Worm (Caenorhabditis elegans) whole organism, young adult: Measurements from ENCODE around the gene lido-8.
A peak's percentile ranks its signal among the peaks of the same experiment; 100 is the strongest.

Source experiments
- B0261.1 ChIP-seq: sonication (generic microtip); optimal IDR thresholded peaks from 2 replicates; lab custom pipeline; 2016; ENCODE audit warnings: mild to moderate bottlenecking, missing genetic modification characterization, moderate library complexity, missing compliant biosample characterization
- F10E7.11 ChIP-seq: sonication (generic microtip); optimal IDR thresholded peaks from 2 replicates; lab custom pipeline; 2017; ENCODE audit warnings: mild to moderate bottlenecking, missing genetic modification characterization, moderate library complexity, missing compliant biosample characterization
- F22D6.2 ChIP-seq: sonication (generic microtip); optimal IDR thresholded peaks from 2 replicates; lab custom pipeline; 2016; ENCODE audit warnings: mild to moderate bottlenecking, missing genetic modification characterization, missing compliant biosample characterization
- F37B4.10 ChIP-seq: fragments of 200-800 bp; sonication (Bioruptor generic); IDR thresholded peaks from 2 replicates; pipeline ENCODE4 v1.3.6; 2022; ENCODE audit warnings: missing genetic modification characterization, missing compliant biosample characterization
- F57A8.1 ChIP-seq: fragments of 200-800 bp; sonication (Bioruptor generic); optimal IDR thresholded peaks from 2 replicates; lab custom pipeline; 2018; ENCODE audit warnings: mild to moderate bottlenecking, missing genetic modification characterization, moderate library complexity, missing compliant biosample characterization
- K11D2.4 ChIP-seq: fragments of 200-800 bp; sonication (Bioruptor generic); IDR thresholded peaks from 2 replicates; pipeline ENCODE4 v1.3.6; 2022; ENCODE audit warnings: missing genetic modification reagents, missing genetic modification characterization, missing compliant biosample characterization
- Y56A3A.18 ChIP-seq: fragments of 200-800 bp; sonication (Bioruptor generic); IDR thresholded peaks from 2 replicates; pipeline ENCODE4 v1.3.6; 2022; ENCODE audit warnings: missing genetic modification reagents, missing genetic modification characterization, missing compliant biosample characterization
- Y95B8A.8 ChIP-seq: fragments of 200-800 bp; sonication (Bioruptor generic); IDR thresholded peaks from 2 replicates; pipeline ENCODE4 v1.3.6; 2022; ENCODE audit warnings: missing genetic modification reagents, missing genetic modification characterization, missing compliant biosample characterization
- ZK185.1 ChIP-seq: sonication (generic microtip); optimal IDR thresholded peaks from 2 replicates; lab custom pipeline; 2016; ENCODE audit warnings: mild to moderate bottlenecking, missing genetic modification characterization, missing compliant biosample characterization; ENCODE audit not compliant: poor library complexity, severe bottlenecking
- akir-1 ChIP-seq: fragments of 200-800 bp; sonication (Bioruptor generic); optimal IDR thresholded peaks from 2 replicates; lab custom pipeline; 2018; ENCODE audit warnings: mild to moderate bottlenecking, missing genetic modification characterization, moderate library complexity, missing compliant biosample characterization
- athp-1 ChIP-seq: sonication (generic microtip); optimal IDR thresholded peaks from 2 replicates; lab custom pipeline; 2017; ENCODE audit warnings: mild to moderate bottlenecking, missing genetic modification characterization, missing compliant biosample characterization
- attf-5 ChIP-seq: fragments of 200-800 bp; sonication (Bioruptor generic); optimal IDR thresholded peaks from 2 replicates; lab custom pipeline; 2018; ENCODE audit warnings: mild to moderate bottlenecking, missing genetic modification characterization, missing compliant biosample characterization
- bed-2 ChIP-seq: fragments of 200-800 bp; sonication (Bioruptor generic); IDR thresholded peaks from 2 replicates; pipeline ENCODE4 v1.3.6; 2022; ENCODE audit warnings: missing genetic modification reagents, missing genetic modification characterization, missing compliant biosample characterization
- ccch-3 ChIP-seq: fragments of 200-800 bp; sonication (Bioruptor generic); optimal IDR thresholded peaks from 2 replicates; lab custom pipeline; 2018; ENCODE audit warnings: mild to moderate bottlenecking, missing genetic modification characterization, missing compliant biosample characterization
- cebp-1 ChIP-seq, 2 experiments: fragments of 200-800 bp in 1 of 2; sonication (Bioruptor generic) in 1 of 2; sonication (generic microtip) in 1 of 2; IDR thresholded peaks in 1 of 2; optimal IDR thresholded peaks in 1 of 2; 2 replicates each; pipeline versions ENCODE4 v1.3.6 to Lab custom; 2017 to 2022; ENCODE audit warnings: missing compliant biosample characterization in 2 of 2, missing genetic modification characterization in 2 of 2, mild to moderate bottlenecking in 1 of 2, missing genetic modification reagents in 1 of 2, moderate library complexity in 1 of 2
- ceh-91 ChIP-seq: fragments of 200-800 bp; sonication (Bioruptor generic); IDR thresholded peaks from 2 replicates; pipeline ENCODE4 v1.3.6; 2022; ENCODE audit warnings: missing genetic modification reagents, missing genetic modification characterization, missing compliant biosample characterization
- chd-7 ChIP-seq: sonication (generic microtip); optimal IDR thresholded peaks from 2 replicates; lab custom pipeline; 2016; ENCODE audit warnings: mild to moderate bottlenecking, missing genetic modification characterization, moderate library complexity, missing compliant biosample characterization
- dox-1 ChIP-seq: fragments of 200-800 bp; sonication (Bioruptor generic); IDR thresholded peaks from 2 replicates; pipeline ENCODE4 v1.3.6; 2022; ENCODE audit warnings: missing genetic modification reagents, missing genetic modification characterization, missing compliant biosample characterization
- egrh-3 ChIP-seq: fragments of 200-800 bp; sonication (Bioruptor generic); IDR thresholded peaks from 2 replicates; pipeline ENCODE4 v1.3.6; 2022; ENCODE audit warnings: missing genetic modification reagents, missing genetic modification characterization, missing compliant biosample characterization
- ets-4 ChIP-seq: fragments of 200-800 bp; sonication (Bioruptor generic); optimal IDR thresholded peaks from 2 replicates; lab custom pipeline; 2018; ENCODE audit warnings: mild to moderate bottlenecking, missing genetic modification characterization, missing compliant biosample characterization
- hmg-1.2 ChIP-seq: fragments of 200-800 bp; sonication (Bioruptor generic); IDR thresholded peaks from 2 replicates; pipeline ENCODE4 v1.3.6; 2022; ENCODE audit warnings: missing genetic modification reagents, missing genetic modification characterization, missing compliant biosample characterization
- lag-1 ChIP-seq: fragments of 200-800 bp; sonication (Bioruptor generic); IDR thresholded peaks from 2 replicates; pipeline ENCODE4 v1.3.6; 2022; ENCODE audit warnings: missing genetic modification reagents, missing genetic modification characterization, missing compliant biosample characterization
- lin-26 ChIP-seq: fragments of 200-800 bp; sonication (Bioruptor generic); IDR thresholded peaks from 2 replicates; pipeline ENCODE4 v1.3.6; 2022; ENCODE audit warnings: missing genetic modification reagents, missing genetic modification characterization, missing compliant biosample characterization
- madf-10 ChIP-seq: sonication (generic microtip); optimal IDR thresholded peaks from 2 replicates; lab custom pipeline; 2016; ENCODE audit warnings: mild to moderate bottlenecking, missing genetic modification characterization, missing compliant biosample characterization
- madf-3 ChIP-seq: fragments of 200-800 bp; sonication (Bioruptor generic); IDR thresholded peaks from 2 replicates; pipeline ENCODE4 v1.3.6; 2022; ENCODE audit warnings: missing genetic modification reagents, missing genetic modification characterization, missing compliant biosample characterization
- madf-6 ChIP-seq: fragments of 200-800 bp; sonication (Bioruptor generic); IDR thresholded peaks from 2 replicates; pipeline ENCODE4 v1.3.6; 2022; ENCODE audit warnings: missing genetic modification reagents, missing genetic modification characterization, missing compliant biosample characterization
- mcd-1 ChIP-seq: fragments of 200-800 bp; sonication (Bioruptor generic); IDR thresholded peaks from 2 replicates; pipeline ENCODE4 v1.3.6; 2022; ENCODE audit warnings: missing genetic modification reagents, missing genetic modification characterization, missing compliant biosample characterization
- nfyb-1 ChIP-seq: fragments of 200-800 bp; sonication (Bioruptor generic); IDR thresholded peaks from 2 replicates; pipeline ENCODE4 v1.3.6; 2022; ENCODE audit warnings: missing genetic modification reagents, missing genetic modification characterization, missing compliant biosample characterization
- nhr-120 ChIP-seq: fragments of 200-800 bp; sonication (Bioruptor generic); IDR thresholded peaks from 2 replicates; pipeline ENCODE4 v1.3.6; 2022; ENCODE audit warnings: missing genetic modification characterization, missing compliant biosample characterization
- pbrm-1 ChIP-seq: fragments of 200-800 bp; sonication (Bioruptor generic); IDR thresholded peaks from 2 replicates; pipeline ENCODE4 v1.3.6; 2022; ENCODE audit warnings: missing genetic modification reagents, missing genetic modification characterization, missing compliant biosample characterization
- rpc-1 ChIP-seq, 2 experiments: fragments of 150-350 bp in 1 of 2; sonication (generic microtip) in 1 of 2; optimal IDR thresholded peaks; 2 replicates each; lab custom pipeline; 2014 to 2018; ENCODE audit warnings: missing biosample characterization in 1 of 2, missing genetic modification characterization in 1 of 2, missing genetic modification reagents in 1 of 2, missing genotype in 1 of 2
- snpc-4 ChIP-seq, 5 experiments: fragments of 150-350 bp in 1 of 5; sonication (generic microtip) in 4 of 5; optimal IDR thresholded peaks; 2 replicates each; lab custom pipeline; 2014 to 2018; ENCODE audit warnings: missing genetic modification characterization in 5 of 5, missing biosample characterization in 3 of 5, antibody characterized with exemption in 2 of 5, mild to moderate bottlenecking in 2 of 5, missing compliant biosample characterization in 2 of 5, missing genotype in 2 of 5, moderate library complexity in 2 of 5, missing genetic modification reagents in 1 of 5
- sptf-2 ChIP-seq: fragments of 200-800 bp; sonication (Bioruptor generic); optimal IDR thresholded peaks from 2 replicates; lab custom pipeline; 2018; ENCODE audit warnings: mild to moderate bottlenecking, missing genetic modification characterization, missing compliant biosample characterization
- tbp1 ChIP-seq: fragments of 200-800 bp; sonication (Bioruptor generic); optimal IDR thresholded peaks from 2 replicates; lab custom pipeline; 2018; ENCODE audit warnings: mild to moderate bottlenecking, missing genetic modification characterization, missing compliant biosample characterization
- tbx-9 ChIP-seq: sonication (generic microtip); optimal IDR thresholded peaks from 2 replicates; lab custom pipeline; 2016; ENCODE audit warnings: borderline replicate concordance, missing genetic modification characterization, inconsistent platforms, missing compliant biosample characterization
- unc-62 ChIP-seq: fragments of 150-350 bp; optimal IDR thresholded peaks from 2 replicates; lab custom pipeline; 2014; ENCODE audit warnings: missing biosample characterization, missing genetic modification reagents, missing genetic modification characterization
- xnd-1 ChIP-seq: sonication (generic microtip); optimal IDR thresholded peaks from 2 replicates; lab custom pipeline; 2016; ENCODE audit warnings: missing genotype, missing genetic modification reagents, missing genetic modification characterization, missing compliant biosample characterization
- zfh-2 ChIP-seq: fragments of 200-800 bp; sonication (Bioruptor generic); conservative IDR thresholded peaks from 2 replicates; pipeline ENCODE4 v1.3.6; 2022; ENCODE audit warnings: missing genetic modification reagents, missing genetic modification characterization, missing compliant biosample characterization
- zim-3 ChIP-seq: sonication (generic microtip); optimal IDR thresholded peaks from 2 replicates; lab custom pipeline; 2017; ENCODE audit warnings: mild to moderate bottlenecking, missing genetic modification characterization, moderate library complexity, missing compliant biosample characterization
- ztf-25 ChIP-seq: fragments of 200-800 bp; sonication (Bioruptor generic); IDR thresholded peaks from 2 replicates; pipeline ENCODE4 v1.3.6; 2022; ENCODE audit warnings: missing genetic modification reagents, missing genetic modification characterization, missing compliant biosample characterization
- ztf-28 ChIP-seq: fragments of 200-800 bp; sonication (Bioruptor generic); IDR thresholded peaks from 2 replicates; pipeline ENCODE4 v1.3.6; 2022; ENCODE audit warnings: missing genetic modification reagents, missing genetic modification characterization, missing compliant biosample characterization

Gene lido-8

ce11 chrII:2985446-2985845 lies 11.4 kb upstream of the lido-8 start (continued):
- TF ChIP-seq ets-4 (GFP tag; lab: Kevin White, UChicago): no peak
- TF ChIP-seq Y56A3A.18: no peak
- no peak for TF ChIP-seq madf-10 (tag; lab: Kevin White, UChicago)
- peak; percentile 71; the same call in 1 of the 2 replicates for TF ChIP-seq egrh-3 (GFP tag; lab: Robert Waterston, UW)
- TF ChIP-seq rpc-1 (optimal IDR thresholded peaks at IDR 0.05; lab: Kevin White, UChicago): no peak
- no peak for TF ChIP-seq rpc-1 (tag; optimal IDR thresholded peaks at IDR 0.05; lab: Kevin White, UChicago)
- peak; percentile 50; the same call in 1 of the 2 replicates for TF ChIP-seq lin-26 (GFP tag; lab: Robert Waterston, UW)
- TF ChIP-seq B0261.1 (tag; lab: Kevin White, UChicago): no peak
- TF ChIP-seq mcd-1 (GFP tag; lab: Robert Waterston, UW): 0 out of 2 replicates have a peak, but pooled peaks have one; percentile 7
- TF ChIP-seq madf-3 (GFP tag; lab: Robert Waterston, UW): peak; percentile 65; the same call in 1 of the 2 replicates
- no peak for TF ChIP-seq ccch-3 (GFP tag; lab: Kevin White, UChicago)

ce11 chrII:2985935-2986498 lies 10.8 kb upstream of the lido-8 start:
- TF ChIP-seq snpc-4 (GFP tag; optimal IDR thresholded peaks at IDR 0.05; lab: Kevin White, UChicago) (no peak), snpc-4 (tag; optimal IDR thresholded peaks at IDR 0.05; lab: Kevin White, UChicago) (peak; percentile 62 to 86 (median 80)), ztf-25 (GFP tag; lab: Robert Waterston, UW) (no peak), sptf-2 (peak; percentile 12), zim-3 (tag; lab: Kevin White, UChicago) (peak; percentile 28), zfh-2 (peak; percentile 69), lag-1 (no peak), dox-1 (GFP tag; lab: Robert Waterston, UW) (no peak; the same call in 1 of the 2 replicates), F37B4.10 (GFP tag; lab: Robert Waterston, UW) (0 out of 2 replicates have a peak, but pooled peaks have one; percentile 75), F10E7.11 (no peak), akir-1 (GFP tag; lab: Kevin White, UChicago) (no peak), cebp-1 (GFP tag; IDR thresholded peaks at IDR 0.05; lab: Robert Waterston, UW) (0 out of 2 replicates have a peak, but pooled peaks have one; percentile 27), cebp-1 (tag; optimal IDR thresholded peaks at IDR 0.05; lab: Kevin White, UChicago) (peak; percentile 36), mcd-1 (GFP tag; lab: Robert Waterston, UW) (peak; percentile 8; the same call in 1 of the 2 replicates), ztf-28 (0 out of 2 replicates have a peak, but pooled peaks have one; percentile 5), nfyb-1 (GFP tag; lab: Robert Waterston, UW) (0 out of 2 replicates have a peak, but pooled peaks have one; percentile 45), egrh-3 (GFP tag; lab: Robert Waterston, UW) (peak; percentile 61; the same call in 1 of the 2 replicates)

- TF ChIP-seq pbrm-1 (GFP tag; lab: Robert Waterston, UW) (no peak), unc-62 (GFP tag; lab: Kevin White, UChicago) (no peak), ceh-91 (GFP tag; lab: Robert Waterston, UW) (no peak), ZK185.1 (no peak), lin-26 (GFP tag; lab: Robert Waterston, UW) (peak; percentile 52; the same call in 1 of the 2 replicates), xnd-1 (tag; lab: Kevin White, UChicago) (no peak), attf-5 (GFP tag; lab: Kevin White, UChicago) (no peak), hmg-1.2 (GFP tag; lab: Robert Waterston, UW) (no peak), madf-6 (GFP tag; lab: Robert Waterston, UW) (no peak), ccch-3 (GFP tag; lab: Kevin White, UChicago) (no peak), Y95B8A.8 (GFP tag; lab: Robert Waterston, UW) (no peak), nhr-120 (GFP tag; lab: Robert Waterston, UW) (no peak), B0261.1 (tag; lab: Kevin White, UChicago) (no peak), bed-2 (GFP tag; lab: Robert Waterston, UW) (peak; percentile 43; the same call in 1 of the 2 replicates), athp-1 (tag; lab: Kevin White, UChicago) (no peak), tbx-9 (no peak), dox-1 (GFP tag; lab: Robert Waterston, UW) (0 out of 2 replicates have a peak, but pooled peaks have one; percentile 41), F22D6.2 (no peak), chd-7 (peak; percentile 59), K11D2.4 (no peak), cebp-1 (GFP tag; IDR thresholded peaks at IDR 0.05; lab: Robert Waterston, UW) (no peak), cebp-1 (tag; optimal IDR thresholded peaks at IDR 0.05; lab: Kevin White, UChicago) (peak; percentile 50), F57A8.1 (GFP tag; lab: Kevin White, UChicago) (peak; percentile 37), tbp1 (GFP tag; lab: Kevin White, UChicago) (no peak), ets-4 (GFP tag; lab: Kevin White, UChicago) (no peak), egrh-3 (GFP tag; lab: Robert Waterston, UW) (peak; percentile 39; the same call in 1 of the 2 replicates), zfh-2 (peak; percentile 77)
These were observed 9.7 kb upstream of the lido-8 start for ce11 chrII:2987122-2987556.
